Fruit fly (Drosophila melanogaster) whole organism, adult: ENCODE results near the gene Tm2.

Source experiments
- CG33017 ChIP-seq: fragments of 200-800 bp; sonication (Bioruptor generic); optimal IDR thresholded peaks from 2 replicates; lab custom pipeline; 2018; ENCODE audit warnings: missing biosample characterization, mild to moderate bottlenecking, missing genetic modification characterization, moderate library complexity
- Clk ChIP-seq: fragments of 200-800 bp; sonication (Bioruptor generic); optimal IDR thresholded peaks from 2 replicates; lab custom pipeline; 2017; ENCODE audit warnings: missing biosample characterization, missing genetic modification characterization
- Crg-1 ChIP-seq: fragments of 200-800 bp; sonication (Bioruptor generic); optimal IDR thresholded peaks from 2 replicates; lab custom pipeline; 2016; ENCODE audit warnings: missing biosample characterization, missing genetic modification characterization
- Hr96 ChIP-seq: fragments of 200-800 bp; sonication (Bioruptor generic); optimal IDR thresholded peaks from 2 replicates; lab custom pipeline; 2016; ENCODE audit warnings: missing biosample characterization, missing genetic modification characterization
- Mnt ChIP-seq: fragments of 200-800 bp; sonication (Bioruptor generic); optimal IDR thresholded peaks from 2 replicates; lab custom pipeline; 2016; ENCODE audit warnings: missing biosample characterization, mild to moderate bottlenecking, missing genetic modification characterization
- bab1 ChIP-seq: fragments of 200-800 bp; sonication (Bioruptor generic); optimal IDR thresholded peaks from 3 replicates; lab custom pipeline; 2019; ENCODE audit warnings: missing biosample characterization, mild to moderate bottlenecking, missing genetic modification characterization, moderate library complexity
- ovo ChIP-seq: fragments of 200-800 bp; sonication (Bioruptor generic); optimal IDR thresholded peaks from 2 replicates; lab custom pipeline; 2016; ENCODE audit warnings: missing biosample characterization, missing genetic modification characterization
- toe ChIP-seq: fragments of 200-800 bp; sonication (Bioruptor generic); optimal IDR thresholded peaks from 2 replicates; lab custom pipeline; 2016; ENCODE audit warnings: missing biosample characterization, missing genetic modification characterization

dm6 chr3R:15313836-15314235 is 3.8 kb downstream of the Tm2 start:
- TF ChIP-seq toe (GFP tag; lab: Kevin White, UChicago), result no peak
- TF ChIP-seq CG33017, result no peak
- TF ChIP-seq Mnt (GFP tag; lab: Kevin White, UChicago), result no peak
- no peak for TF ChIP-seq Hr96
- no peak for TF ChIP-seq Clk (GFP tag; lab: Kevin White, UChicago)
- TF ChIP-seq ovo (GFP tag; lab: Kevin White, UChicago), result no peak
- no peak for TF ChIP-seq Crg-1 (GFP tag; lab: Kevin White, UChicago)
- TF ChIP-seq bab1 (GFP tag; lab: Kevin White, UChicago), result no peak
